Worm (Caenorhabditis elegans) whole organism, L3 larva: Measurements from ENCODE around the gene srz-56.

Source experiments
- R02D3.7 ChIP-seq: fragments of 150-350 bp; optimal IDR thresholded peaks from 2 replicates; lab custom pipeline; 2014; ENCODE audit warnings: missing biosample characterization, missing genetic modification characterization
- ZK546.5 ChIP-seq: sonication (generic microtip); optimal IDR thresholded peaks from 2 replicates; lab custom pipeline; 2017; ENCODE audit warnings: missing biosample characterization, missing genetic modification characterization
- aly-2 ChIP-seq: fragments of 150-350 bp; optimal IDR thresholded peaks from 2 replicates; lab custom pipeline; 2014; ENCODE audit warnings: missing biosample characterization, missing genetic modification characterization
- ceh-16 ChIP-seq: sonication (generic microtip); optimal IDR thresholded peaks from 2 replicates; lab custom pipeline; 2017; ENCODE audit warnings: missing biosample characterization, missing genetic modification characterization
- ceh-28 ChIP-seq: fragments of 150-350 bp; optimal IDR thresholded peaks from 2 replicates; lab custom pipeline; 2014; ENCODE audit warnings: missing biosample characterization, missing genetic modification reagents, missing genetic modification characterization
- ceh-82 ChIP-seq: fragments of 150-350 bp; optimal IDR thresholded peaks from 2 replicates; lab custom pipeline; 2014; ENCODE audit warnings: missing biosample characterization, missing genetic modification characterization
- egl-27 ChIP-seq: sonication (generic microtip); optimal IDR thresholded peaks from 4 replicates; lab custom pipeline; 2017; ENCODE audit warnings: missing biosample characterization, missing genetic modification reagents, missing genetic modification characterization
- elt-1 ChIP-seq: fragments of 150-350 bp; optimal IDR thresholded peaks from 2 replicates; lab custom pipeline; 2014; ENCODE audit warnings: missing biosample characterization, missing genetic modification characterization
- elt-2 ChIP-seq: sonication (generic microtip); optimal IDR thresholded peaks from 2 replicates; lab custom pipeline; 2016; ENCODE audit warnings: missing genetic modification reagents, mild to moderate bottlenecking, missing genetic modification characterization, missing compliant biosample characterization
- elt-3 ChIP-seq, 3 experiments: fragments of 150-350 bp in 1 of 3; sonication (generic microtip) in 2 of 3; optimal IDR thresholded peaks; 2 replicates in 2 of 3; 4 replicates in 1 of 3; lab custom pipeline; 2014 to 2017; ENCODE audit warnings: missing biosample characterization in 3 of 3, missing genetic modification characterization in 3 of 3
- eor-1 ChIP-seq, 2 experiments: fragments of 150-350 bp; optimal IDR thresholded peaks; 2 replicates each; lab custom pipeline; 2014 to 2018; ENCODE audit warnings: missing biosample characterization in 2 of 2, missing genetic modification characterization in 2 of 2
- fkh-2 ChIP-seq: fragments of 150-350 bp; optimal IDR thresholded peaks from 2 replicates; lab custom pipeline; 2014; ENCODE audit warnings: missing biosample characterization, missing genetic modification reagents, missing genetic modification characterization
- fos-1 ChIP-seq: fragments of 150-350 bp; optimal IDR thresholded peaks from 2 replicates; lab custom pipeline; 2014; ENCODE audit warnings: missing biosample characterization, missing genetic modification characterization
- hmg-11 ChIP-seq: sonication (generic microtip); optimal IDR thresholded peaks from 2 replicates; lab custom pipeline; 2016; ENCODE audit warnings: missing genetic modification characterization, missing compliant biosample characterization
- lin-39 ChIP-seq: fragments of 150-350 bp; optimal IDR thresholded peaks from 2 replicates; lab custom pipeline; 2018; ENCODE audit warnings: missing biosample characterization, missing genetic modification reagents, missing genetic modification characterization
- lsy-12 ChIP-seq: sonication (generic microtip); optimal IDR thresholded peaks from 2 replicates; lab custom pipeline; 2016; ENCODE audit warnings: mild to moderate bottlenecking, missing genetic modification characterization, missing compliant biosample characterization
- mdl-1 ChIP-seq: fragments of 150-350 bp; optimal IDR thresholded peaks from 2 replicates; lab custom pipeline; 2014; ENCODE audit warnings: missing biosample characterization, missing genetic modification characterization
- nfya-1 ChIP-seq: sonication (generic microtip); optimal IDR thresholded peaks from 2 replicates; lab custom pipeline; 2017; ENCODE audit warnings: missing genetic modification characterization, mild to moderate bottlenecking, missing compliant biosample characterization, antibody characterized with exemption, moderate library complexity; ENCODE audit not compliant: insufficient read depth
- nhr-11 ChIP-seq: fragments of 150-350 bp; optimal IDR thresholded peaks from 2 replicates; lab custom pipeline; 2014; ENCODE audit warnings: missing biosample characterization, missing genetic modification characterization
- nhr-23 ChIP-seq: fragments of 150-350 bp; optimal IDR thresholded peaks from 2 replicates; lab custom pipeline; 2014; ENCODE audit warnings: missing biosample characterization, missing genetic modification reagents, missing genetic modification characterization
- nhr-28 ChIP-seq: fragments of 150-350 bp; optimal IDR thresholded peaks from 2 replicates; lab custom pipeline; 2014; ENCODE audit warnings: missing biosample characterization, missing genetic modification characterization
- nhr-67 ChIP-seq: fragments of 150-350 bp; optimal IDR thresholded peaks from 2 replicates; lab custom pipeline; 2014; ENCODE audit warnings: missing biosample characterization, missing genetic modification characterization
- nhr-76 ChIP-seq: fragments of 150-350 bp; sonication (generic microtip); optimal IDR thresholded peaks from 5 replicates; lab custom pipeline; 2014; ENCODE audit warnings: missing biosample characterization, missing genetic modification characterization
- nhr-77 ChIP-seq: fragments of 150-350 bp; optimal IDR thresholded peaks from 2 replicates; lab custom pipeline; 2014; ENCODE audit warnings: missing biosample characterization, missing genetic modification characterization
- pha-4 ChIP-seq: fragments of 150-350 bp; optimal IDR thresholded peaks from 2 replicates; lab custom pipeline; 2014; ENCODE audit warnings: missing biosample characterization, missing genetic modification reagents, missing genetic modification characterization
- pqm-1 ChIP-seq: fragments of 150-350 bp; optimal IDR thresholded peaks from 2 replicates; lab custom pipeline; 2017; ENCODE audit warnings: missing biosample characterization, missing genetic modification characterization, inconsistent platforms
- snpc-4 ChIP-seq: fragments of 150-350 bp; optimal IDR thresholded peaks from 2 replicates; lab custom pipeline; 2014; ENCODE audit warnings: missing biosample characterization, missing genetic modification characterization
- tbx-2 ChIP-seq: sonication (generic microtip); optimal IDR thresholded peaks from 2 replicates; lab custom pipeline; 2016; ENCODE audit warnings: mild to moderate bottlenecking, missing genetic modification characterization, missing compliant biosample characterization
- unc-39 ChIP-seq: sonication (generic microtip); optimal IDR thresholded peaks from 4 replicates; lab custom pipeline; 2017; ENCODE audit warnings: missing biosample characterization, missing genetic modification characterization
- unc-62 ChIP-seq: fragments of 150-350 bp; sonication (generic microtip); optimal IDR thresholded peaks from 4 replicates; lab custom pipeline; 2014; ENCODE audit warnings: missing biosample characterization, missing genetic modification reagents, missing genetic modification characterization
- zag-1 ChIP-seq: fragments of 150-350 bp; optimal IDR thresholded peaks from 2 replicates; lab custom pipeline; 2014; ENCODE audit warnings: missing biosample characterization, missing genetic modification characterization
- ztf-11 ChIP-seq: fragments of 150-350 bp; optimal IDR thresholded peaks from 2 replicates; lab custom pipeline; 2014; ENCODE audit warnings: missing biosample characterization, missing genetic modification characterization

The srz-56 gene

ce11 chrIII:2219408-2219807 is 21.2 kb upstream of the srz-56 start, which contains the start of gene fbxa-12:
fbxa-12 (plus strand) TSS chrIII:2219708.
- no peak for TF ChIP-seq pqm-1
- TF ChIP-seq elt-1 (tag; lab: Kevin White, UChicago), result no peak

DNA sequence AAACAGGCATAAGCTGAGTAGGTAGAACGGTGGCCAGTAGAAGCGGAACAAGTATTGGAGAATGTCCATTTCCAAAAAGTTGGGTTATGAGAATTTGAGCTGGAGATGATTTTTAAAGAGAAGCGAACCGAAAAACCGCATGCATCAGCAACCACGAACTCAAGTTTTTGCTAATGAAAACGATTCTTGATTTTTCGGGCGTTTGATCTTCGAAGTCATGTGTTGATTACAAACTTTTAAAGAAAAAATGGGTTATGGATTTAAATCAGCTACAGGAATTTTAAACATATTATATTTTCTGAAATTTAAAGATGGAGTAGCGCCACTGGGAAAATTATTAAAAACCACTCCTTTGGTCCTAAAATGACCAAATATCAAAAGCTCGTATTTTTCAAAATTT is 16.6 kb upstream of the srz-56 start, which contains the start of gene srd-65:
Gene srd-65, minus strand, starts transcription at position 101 of the 400 bp plus-strand sequence.
- TF ChIP-seq eor-1 (tag; optimal IDR thresholded peaks at IDR 0.05; lab: Kevin White, UChicago) (no peak), unc-39 (no peak), nhr-11 (tag; lab: Kevin White, UChicago) (no peak), elt-2 (tag; lab: Kevin White, UChicago) (no peak), nhr-77 (tag; lab: Kevin White, UChicago) (no peak), nhr-28 (tag; lab: Kevin White, UChicago) (no peak), hmg-11 (tag; lab: Kevin White, UChicago) (no peak)

- TF ChIP-seq lin-39 (tag; lab: Kevin White, UChicago) (no peak), ztf-11 (tag; lab: Kevin White, UChicago) (no peak), snpc-4 (tag; lab: Kevin White, UChicago) (no peak), unc-62 (GFP tag; lab: Kevin White, UChicago) (no peak), nhr-23 (tag; lab: Kevin White, UChicago) (no peak), lsy-12 (no peak), fkh-2 (tag; lab: Kevin White, UChicago) (no peak), nhr-67 (no peak), zag-1 (tag; lab: Kevin White, UChicago) (no peak), nhr-28 (tag; lab: Kevin White, UChicago) (no peak)
Measured at ce11 chrIII:2224478-2224877, 16.1 kb upstream of the srz-56 start, which contains the start of gene fbxa-38. fbxa-38 (plus strand) TSS chrIII:2224672.

ce11 chrIII:2227407-2227806 is 13.2 kb upstream of the srz-56 start, which contains the start of gene fbxa-62:
fbxa-62 (plus strand) TSS chrIII:2227707.
- TF ChIP-seq lin-39 (tag; lab: Kevin White, UChicago), result no peak
- no peak for TF ChIP-seq snpc-4 (tag; lab: Kevin White, UChicago)
- no peak for TF ChIP-seq tbx-2
- no peak for TF ChIP-seq nhr-76 (tag; lab: Kevin White, UChicago)
- no peak for TF ChIP-seq hmg-11 (tag; lab: Kevin White, UChicago)
- no peak for TF ChIP-seq egl-27
- no peak for TF ChIP-seq nhr-67
- TF ChIP-seq ceh-28, result no peak
- TF ChIP-seq lsy-12, result no peak
- no peak for TF ChIP-seq mdl-1
- TF ChIP-seq eor-1 (tag; optimal IDR thresholded peaks at IDR 0.05; lab: Kevin White, UChicago), result no peak
- TF ChIP-seq ceh-16 (tag; lab: Kevin White, UChicago), result no peak
- no peak for TF ChIP-seq R02D3.7 (tag; lab: Kevin White, UChicago)
- TF ChIP-seq elt-1 (tag; lab: Kevin White, UChicago), result no peak
- no peak for TF ChIP-seq ztf-11 (tag; lab: Kevin White, UChicago)
- no peak for TF ChIP-seq ceh-82
- TF ChIP-seq aly-2 (tag; lab: Kevin White, UChicago), result no peak
- TF ChIP-seq unc-39, result no peak
- TF ChIP-seq elt-3 (tag; optimal IDR thresholded peaks at IDR 0.05; lab: Kevin White, UChicago), result no peak
- TF ChIP-seq fos-1 (tag; lab: Kevin White, UChicago), result no peak

DNA sequence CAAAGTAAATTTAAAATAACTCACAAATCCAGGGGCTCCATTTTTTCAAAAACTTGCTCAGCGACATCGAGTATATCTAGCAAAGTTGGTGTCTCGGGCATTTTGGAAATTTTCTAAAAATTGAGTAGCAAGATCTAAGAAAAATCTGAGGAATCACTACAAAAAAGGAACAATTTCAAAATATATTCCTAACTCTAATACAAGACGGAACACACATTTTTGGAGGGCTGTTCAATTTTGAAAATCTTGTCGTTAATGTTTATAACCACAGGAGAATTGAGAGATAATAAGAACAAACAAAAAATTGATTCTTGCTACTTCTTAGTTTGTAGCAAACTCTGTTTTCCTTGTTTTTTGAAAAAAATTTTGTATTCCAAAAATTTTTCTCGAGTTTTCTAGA is 8.2 kb upstream of the srz-56 start, which contains the start of gene fbxa-47:
Gene fbxa-47, minus strand, starts transcription at position 101 of the 400 bp plus-strand sequence.
- no peak for TF ChIP-seq snpc-4 (tag; lab: Kevin White, UChicago)

DNA sequence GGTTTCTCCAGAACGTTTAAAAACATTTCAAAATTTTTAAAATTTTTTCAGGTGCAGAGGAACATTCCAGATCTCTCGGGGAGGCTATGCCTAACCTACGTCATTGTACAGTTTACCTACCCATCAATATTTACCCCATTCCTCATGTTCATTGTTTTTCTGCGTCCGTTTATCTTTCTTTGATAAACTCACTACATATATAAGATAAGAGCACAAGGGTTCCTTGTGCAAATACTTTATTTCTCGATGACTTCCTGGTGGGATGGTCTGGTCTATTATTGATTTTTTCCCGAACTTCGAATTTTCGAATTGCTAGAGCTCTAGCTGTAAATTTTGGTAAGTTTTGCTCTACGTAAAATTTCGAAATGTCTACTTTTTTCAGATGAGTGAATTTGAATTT is 7.2 kb upstream of the srz-56 start:
- peak; percentile 61 for TF ChIP-seq pha-4 (tag; lab: Kevin White, UChicago)
- TF ChIP-seq nfya-1 (tag; lab: Kevin White, UChicago), result no peak
- no peak for TF ChIP-seq elt-1 (tag; lab: Kevin White, UChicago)
- no peak for TF ChIP-seq ZK546.5 (tag; lab: Kevin White, UChicago)
